Worm (Caenorhabditis elegans) whole organism, midembryonic: Measurements from ENCODE around the gene F18E3.11.

ENCODE experiments used
- cog-1 ChIP-seq: sonication (generic microtip); optimal IDR thresholded peaks from 2 replicates; lab custom pipeline; 2016; ENCODE audit warnings: missing genetic modification characterization, missing compliant biosample characterization
- flt-1 ChIP-seq: fragments of 200-800 bp; sonication (Bioruptor generic); IDR thresholded peaks from 2 replicates; pipeline ENCODE4 v1.3.6; 2022; ENCODE audit warnings: missing genetic modification characterization, missing compliant biosample characterization
- med-1 ChIP-seq: sonication (generic microtip); optimal IDR thresholded peaks from 2 replicates; lab custom pipeline; 2017; ENCODE audit warnings: missing genetic modification characterization, mild to moderate bottlenecking, missing compliant biosample characterization, antibody characterized with exemption, missing genetic modification reagents; ENCODE audit not compliant: insufficient read depth
- ref-1 ChIP-seq: fragments of 200-800 bp; sonication (Bioruptor generic); conservative IDR thresholded peaks from 2 replicates; pipeline ENCODE4 v1.3.6; 2022; ENCODE audit warnings: missing genetic modification reagents, missing genetic modification characterization, missing compliant biosample characterization
- tab-1 ChIP-seq: fragments of 200-800 bp; sonication (Bioruptor generic); IDR thresholded peaks from 2 replicates; pipeline ENCODE4 v1.3.6; 2022; ENCODE audit warnings: missing genetic modification characterization, missing compliant biosample characterization
- ztf-23 ChIP-seq: fragments of 200-800 bp; sonication (Bioruptor generic); IDR thresholded peaks from 2 replicates; pipeline ENCODE4 v1.3.6; 2022; ENCODE audit warnings: missing genetic modification reagents, missing genetic modification characterization, missing compliant biosample characterization

- TF ChIP-seq flt-1 (GFP tag; lab: Robert Waterston, UW) (no peak), med-1 (no peak), cog-1 (tag; lab: Kevin White, UChicago) (no peak), ref-1 (GFP tag; lab: Robert Waterston, UW) (no peak), ztf-23 (no peak), tab-1 (GFP tag; lab: Robert Waterston, UW) (no peak)
Observed at ce11 chrV:7364951-7365350, 48.3 kb upstream of the F18E3.11 start, which contains the start of gene exc-13.
